Worm (Caenorhabditis elegans) whole organism, late embryonic: ENCODE results near the gene Y32B12A.5.

Source experiments
- C38D4.7 ChIP-seq: fragments of 200-800 bp; sonication (Bioruptor generic); optimal IDR thresholded peaks from 2 replicates; lab custom pipeline; 2018; ENCODE audit warnings: mild to moderate bottlenecking, missing genetic modification characterization, moderate library complexity, missing compliant biosample characterization
- F13H6.1 ChIP-seq: sonication (generic microtip); optimal IDR thresholded peaks from 2 replicates; lab custom pipeline; 2016; ENCODE audit warnings: missing genetic modification characterization, missing compliant biosample characterization
- ama-1 ChIP-seq: fragments of 150-350 bp; optimal IDR thresholded peaks from 2 replicates; lab custom pipeline; 2014
- ceh-2 ChIP-seq: sonication (generic microtip); optimal IDR thresholded peaks from 2 replicates; lab custom pipeline; 2016; ENCODE audit warnings: missing genotype, missing genetic modification characterization, missing compliant biosample characterization
- ceh-22 ChIP-seq: sonication (generic microtip); optimal IDR thresholded peaks from 2 replicates; lab custom pipeline; 2017; ENCODE audit warnings: missing biosample characterization, missing genetic modification characterization
- fkh-10 ChIP-seq: fragments of 150-350 bp; optimal IDR thresholded peaks from 2 replicates; lab custom pipeline; 2014; ENCODE audit warnings: missing biosample characterization, missing genetic modification reagents, missing genetic modification characterization
- ztf-16 ChIP-seq: sonication (generic microtip); optimal IDR thresholded peaks from 2 replicates; lab custom pipeline; 2017; ENCODE audit warnings: missing genetic modification characterization, missing compliant biosample characterization

ce11 chrV:16445676-16446075 lies 41.7 kb downstream of the Y32B12A.5 start, which contains the start of gene T08G3.6:
- TF ChIP-seq ama-1 (lab: Kevin White, UChicago) (no peak), ceh-2 (tag; lab: Kevin White, UChicago) (no peak), fkh-10 (no peak), C38D4.7 (GFP tag; lab: Kevin White, UChicago) (no peak), F13H6.1 (tag; lab: Kevin White, UChicago) (no peak), ceh-22 (tag; lab: Kevin White, UChicago) (no peak), ztf-16 (tag; lab: Kevin White, UChicago) (no peak)
